Fruit fly (Drosophila melanogaster) whole organism, embryonic: Measurements from ENCODE around the gene CG13996.

Experiments used
- ATbp ChIP-seq: fragments of 200-800 bp; sonication (Bioruptor generic); optimal IDR thresholded peaks from 2 replicates; lab custom pipeline; 2017; ENCODE audit warnings: missing biosample characterization, mild to moderate bottlenecking, missing genetic modification characterization, missing genetic modification reagents
- BtbVII ChIP-seq: fragments of 200-800 bp; sonication (Bioruptor generic); optimal IDR thresholded peaks from 3 replicates; lab custom pipeline; 2017; ENCODE audit warnings: missing biosample characterization, mild to moderate bottlenecking, missing genetic modification characterization
- CG10147 ChIP-seq: fragments of 200-800 bp; sonication (Bioruptor generic); optimal IDR thresholded peaks from 2 replicates; lab custom pipeline; 2019; ENCODE audit warnings: missing biosample characterization, mild to moderate bottlenecking, missing genetic modification characterization, moderate library complexity
- CG10274 ChIP-seq: fragments of 200-800 bp; sonication (Bioruptor generic); optimal IDR thresholded peaks from 3 replicates; lab custom pipeline; 2017; ENCODE audit warnings: missing biosample characterization, mild to moderate bottlenecking, missing genetic modification characterization
- CG10979 ChIP-seq: fragments of 200-800 bp; sonication (Bioruptor generic); optimal IDR thresholded peaks from 2 replicates; lab custom pipeline; 2018; ENCODE audit warnings: missing biosample characterization, mild to moderate bottlenecking, missing genetic modification characterization, moderate library complexity
- CG11247 ChIP-seq: fragments of 200-800 bp; sonication (Bioruptor generic); IDR thresholded peaks from 2 replicates; pipeline ENCODE4 v1.3.6; 2022; ENCODE audit warnings: missing biosample characterization, missing genetic modification characterization
- CG1233 ChIP-seq: fragments of 200-800 bp; sonication (Bioruptor generic); optimal IDR thresholded peaks from 4 replicates; lab custom pipeline; 2018; ENCODE audit warnings: missing biosample characterization, mild to moderate bottlenecking, missing genetic modification characterization
- CG12659 ChIP-seq: fragments of 200-800 bp; sonication (Bioruptor generic); optimal IDR thresholded peaks from 3 replicates; lab custom pipeline; 2017; ENCODE audit warnings: mild to moderate bottlenecking, missing biosample characterization, missing genetic modification reagents, missing genetic modification characterization
- CG12744 ChIP-seq: fragments of 200-800 bp; sonication (Bioruptor generic); optimal IDR thresholded peaks from 2 replicates; lab custom pipeline; 2016; ENCODE audit warnings: missing biosample characterization, missing genetic modification characterization
- CG13775 ChIP-seq: fragments of 200-800 bp; sonication (Bioruptor generic); optimal IDR thresholded peaks from 3 replicates; lab custom pipeline; 2017; ENCODE audit warnings: missing biosample characterization, mild to moderate bottlenecking, missing genetic modification characterization
- CG14710 ChIP-seq: fragments of 200-800 bp; sonication (Bioruptor generic); optimal IDR thresholded peaks from 3 replicates; lab custom pipeline; 2019; ENCODE audit warnings: missing biosample characterization, mild to moderate bottlenecking, missing genetic modification characterization, moderate library complexity
- CG1529 ChIP-seq: fragments of 200-800 bp; sonication (Bioruptor generic); optimal IDR thresholded peaks from 3 replicates; lab custom pipeline; 2018; ENCODE audit warnings: missing biosample characterization, missing genetic modification characterization
- CG16813 ChIP-seq: fragments of 200-800 bp; sonication (Bioruptor generic); IDR thresholded peaks from 3 replicates; pipeline ENCODE4 v1.3.6; 2022; ENCODE audit warnings: missing biosample characterization, missing genetic modification characterization; ENCODE audit not compliant: partially characterized antibody
- CG17186 ChIP-seq: fragments of 200-800 bp; sonication (Bioruptor generic); optimal IDR thresholded peaks from 3 replicates; lab custom pipeline; 2017; ENCODE audit warnings: missing biosample characterization, missing genetic modification reagents, missing genetic modification characterization
- CG2712 ChIP-seq: fragments of 200-800 bp; optimal IDR thresholded peaks from 3 replicates; lab custom pipeline; 2019; ENCODE audit warnings: missing biosample characterization, mild to moderate bottlenecking, missing genetic modification characterization, moderate library complexity
- CG2875 ChIP-seq: fragments of 200-800 bp; sonication (Bioruptor generic); optimal IDR thresholded peaks from 2 replicates; lab custom pipeline; 2017; ENCODE audit warnings: missing biosample characterization, mild to moderate bottlenecking, missing genetic modification characterization, missing genetic modification reagents
- CG32772 ChIP-seq: fragments of 200-800 bp; sonication (Bioruptor generic); IDR thresholded peaks from 2 replicates; pipeline ENCODE4 v1.3.6; 2022; ENCODE audit warnings: missing biosample characterization, missing genetic modification characterization
- CG33213 ChIP-seq: fragments of 200-800 bp; sonication (Bioruptor generic); optimal IDR thresholded peaks from 3 replicates; lab custom pipeline; 2016; ENCODE audit warnings: missing biosample characterization, missing genetic modification characterization
- CG6654 ChIP-seq: fragments of 200-800 bp; sonication (Bioruptor generic); optimal IDR thresholded peaks from 2 replicates; lab custom pipeline; 2017; ENCODE audit warnings: missing biosample characterization, mild to moderate bottlenecking, missing genetic modification characterization
- CG6791 ChIP-seq: fragments of 200-800 bp; sonication (Bioruptor generic); IDR thresholded peaks from 3 replicates; pipeline ENCODE4 v1.3.6; 2022; ENCODE audit warnings: missing biosample characterization, missing genetic modification characterization; ENCODE audit not compliant: partially characterized antibody
- CG6813 ChIP-seq: fragments of 200-800 bp; sonication (Bioruptor generic); optimal IDR thresholded peaks from 2 replicates; lab custom pipeline; 2017; ENCODE audit warnings: missing biosample characterization, missing genetic modification characterization, mild to moderate bottlenecking, moderate library complexity, missing genetic modification reagents
- CG7928 ChIP-seq: fragments of 200-800 bp; sonication (Bioruptor generic); optimal IDR thresholded peaks from 2 replicates; lab custom pipeline; 2017; ENCODE audit warnings: missing biosample characterization, mild to moderate bottlenecking, missing genetic modification characterization
- CTCF ChIP-seq: fragments of 200-800 bp; sonication (Bioruptor generic); optimal IDR thresholded peaks from 2 replicates; lab custom pipeline; 2017; ENCODE audit warnings: missing biosample characterization, mild to moderate bottlenecking, missing genetic modification characterization, moderate library complexity
- D ChIP-seq, 2 experiments: fragments of 200-800 bp in 1 of 2; fragments of >200 bp in 1 of 2; sonication (Bioruptor generic) in 1 of 2; optimal IDR thresholded peaks; 2 replicates in 1 of 2; 3 replicates in 1 of 2; lab custom pipeline; 2017; ENCODE audit warnings: mild to moderate bottlenecking in 1 of 2, missing biosample characterization in 1 of 2, missing genetic modification characterization in 1 of 2, missing genetic modification reagents in 1 of 2
- Dll ChIP-seq: fragments of 200-800 bp; sonication (Bioruptor generic); IDR thresholded peaks from 4 replicates; pipeline ENCODE4 v1.3.6; 2022; ENCODE audit warnings: missing biosample characterization, missing genetic modification characterization; ENCODE audit not compliant: partially characterized antibody
- Fer2 ChIP-seq: fragments of 200-800 bp; sonication (Bioruptor generic); optimal IDR thresholded peaks from 2 replicates; lab custom pipeline; 2018; ENCODE audit warnings: missing biosample characterization, mild to moderate bottlenecking, missing genetic modification characterization, moderate library complexity
- HLHmδ ChIP-seq: fragments of 200-800 bp; sonication (Bioruptor generic); optimal IDR thresholded peaks from 2 replicates; lab custom pipeline; 2018; ENCODE audit warnings: missing biosample characterization, mild to moderate bottlenecking, missing genetic modification characterization, moderate library complexity
- Pdp1 ChIP-seq, 2 experiments: fragments of 200-800 bp; sonication (Bioruptor generic); optimal IDR thresholded peaks; 3 replicates each; lab custom pipeline; 2016; ENCODE audit warnings: missing biosample characterization in 2 of 2, missing genetic modification characterization in 2 of 2, mild to moderate bottlenecking in 1 of 2, moderate library complexity in 1 of 2
- Six4 ChIP-seq: fragments of 200-800 bp; sonication (Bioruptor generic); optimal IDR thresholded peaks from 2 replicates; lab custom pipeline; 2016; ENCODE audit warnings: missing biosample characterization, missing genetic modification characterization
- Sox102F ChIP-seq: fragments of 200-800 bp; sonication (Bioruptor generic); optimal IDR thresholded peaks from 2 replicates; lab custom pipeline; 2018; ENCODE audit warnings: missing biosample characterization, mild to moderate bottlenecking, missing genetic modification characterization, moderate library complexity
- Sry-δ ChIP-seq: fragments of 200-800 bp; sonication (Bioruptor generic); optimal IDR thresholded peaks from 2 replicates; lab custom pipeline; 2016; ENCODE audit warnings: missing biosample characterization, missing genetic modification characterization
- Ssrp ChIP-seq: fragments of 200-800 bp; sonication (Bioruptor generic); optimal IDR thresholded peaks from 2 replicates; lab custom pipeline; 2018; ENCODE audit warnings: missing biosample characterization, mild to moderate bottlenecking, missing genetic modification characterization, moderate library complexity
- Trl ChIP-seq, 3 experiments: fragments of >200 bp in 2 of 3; fragments of 200-800 bp in 1 of 3; sonication (Bioruptor generic) in 1 of 3; optimal IDR thresholded peaks; 2 replicates in 1 of 3; 3 replicates in 2 of 3; lab custom pipeline; 2016 to 2017; ENCODE audit warnings: missing biosample characterization in 1 of 3, missing genetic modification characterization in 1 of 3
- YL-1 ChIP-seq: fragments of 200-800 bp; sonication (Bioruptor generic); optimal IDR thresholded peaks from 3 replicates; lab custom pipeline; 2017; ENCODE audit warnings: missing biosample characterization, mild to moderate bottlenecking, missing genetic modification characterization
- amos ChIP-seq: fragments of 200-800 bp; sonication (Bioruptor generic); IDR thresholded peaks from 2 replicates; pipeline ENCODE4 v1.3.6; 2022; ENCODE audit warnings: missing biosample characterization, missing genetic modification characterization; ENCODE audit not compliant: partially characterized antibody
- bbx ChIP-seq: fragments of 200-800 bp; sonication (Bioruptor generic); IDR thresholded peaks from 2 replicates; pipeline ENCODE4 v1.3.6; 2022; ENCODE audit warnings: missing biosample characterization, missing genetic modification characterization; ENCODE audit not compliant: partially characterized antibody
- cad ChIP-seq: fragments of >200 bp; optimal IDR thresholded peaks from 2 replicates; lab custom pipeline; 2017; ENCODE audit warnings: missing biosample characterization, missing genetic modification characterization
- caup ChIP-seq: fragments of 200-800 bp; sonication (Bioruptor generic); optimal IDR thresholded peaks from 3 replicates; lab custom pipeline; 2017; ENCODE audit warnings: missing biosample characterization, mild to moderate bottlenecking, missing genetic modification characterization, moderate library complexity; ENCODE audit not compliant: severe bottlenecking
- chif ChIP-seq, 2 experiments: fragments of 200-800 bp; sonication (Bioruptor generic); optimal IDR thresholded peaks; 3 replicates each; lab custom pipeline; 2016; ENCODE audit warnings: missing biosample characterization in 2 of 2, missing genetic modification characterization in 2 of 2
- dimm ChIP-seq: fragments of 200-800 bp; sonication (Bioruptor generic); IDR thresholded peaks from 2 replicates; pipeline ENCODE4 v1.3.6; 2022; ENCODE audit warnings: missing biosample characterization, missing genetic modification characterization
- kni ChIP-seq: fragments of 200-800 bp; sonication (Bioruptor generic); optimal IDR thresholded peaks from 3 replicates; lab custom pipeline; 2017; ENCODE audit warnings: mild to moderate bottlenecking, missing biosample characterization, missing genetic modification reagents, missing genetic modification characterization
- odd ChIP-seq: fragments of 200-800 bp; sonication (Bioruptor generic); optimal IDR thresholded peaks from 2 replicates; lab custom pipeline; 2017; ENCODE audit warnings: missing biosample characterization, mild to moderate bottlenecking, missing genetic modification characterization
- pfk ChIP-seq: fragments of 200-800 bp; sonication (Bioruptor generic); optimal IDR thresholded peaks from 2 replicates; lab custom pipeline; 2018; ENCODE audit warnings: missing biosample characterization, mild to moderate bottlenecking, missing genetic modification characterization, moderate library complexity
- slbo ChIP-seq: fragments of 200-800 bp; sonication (Bioruptor generic); IDR thresholded peaks from 2 replicates; pipeline ENCODE4 v1.3.6; 2022; ENCODE audit warnings: missing biosample characterization, missing genetic modification characterization
- so ChIP-seq: fragments of 200-800 bp; sonication (Bioruptor generic); IDR thresholded peaks from 3 replicates; pipeline ENCODE4 v1.3.6; 2022; ENCODE audit warnings: missing biosample characterization, missing genetic modification characterization
- sob ChIP-seq: fragments of 200-800 bp; sonication (Bioruptor generic); IDR thresholded peaks from 2 replicates; pipeline ENCODE4 v1.3.6; 2022; ENCODE audit warnings: missing biosample characterization, missing genetic modification characterization
- tin ChIP-seq: fragments of 200-800 bp; sonication (Bioruptor generic); optimal IDR thresholded peaks from 3 replicates; lab custom pipeline; 2016; ENCODE audit warnings: missing biosample characterization, missing genetic modification characterization

CG13996 gene

DNA sequence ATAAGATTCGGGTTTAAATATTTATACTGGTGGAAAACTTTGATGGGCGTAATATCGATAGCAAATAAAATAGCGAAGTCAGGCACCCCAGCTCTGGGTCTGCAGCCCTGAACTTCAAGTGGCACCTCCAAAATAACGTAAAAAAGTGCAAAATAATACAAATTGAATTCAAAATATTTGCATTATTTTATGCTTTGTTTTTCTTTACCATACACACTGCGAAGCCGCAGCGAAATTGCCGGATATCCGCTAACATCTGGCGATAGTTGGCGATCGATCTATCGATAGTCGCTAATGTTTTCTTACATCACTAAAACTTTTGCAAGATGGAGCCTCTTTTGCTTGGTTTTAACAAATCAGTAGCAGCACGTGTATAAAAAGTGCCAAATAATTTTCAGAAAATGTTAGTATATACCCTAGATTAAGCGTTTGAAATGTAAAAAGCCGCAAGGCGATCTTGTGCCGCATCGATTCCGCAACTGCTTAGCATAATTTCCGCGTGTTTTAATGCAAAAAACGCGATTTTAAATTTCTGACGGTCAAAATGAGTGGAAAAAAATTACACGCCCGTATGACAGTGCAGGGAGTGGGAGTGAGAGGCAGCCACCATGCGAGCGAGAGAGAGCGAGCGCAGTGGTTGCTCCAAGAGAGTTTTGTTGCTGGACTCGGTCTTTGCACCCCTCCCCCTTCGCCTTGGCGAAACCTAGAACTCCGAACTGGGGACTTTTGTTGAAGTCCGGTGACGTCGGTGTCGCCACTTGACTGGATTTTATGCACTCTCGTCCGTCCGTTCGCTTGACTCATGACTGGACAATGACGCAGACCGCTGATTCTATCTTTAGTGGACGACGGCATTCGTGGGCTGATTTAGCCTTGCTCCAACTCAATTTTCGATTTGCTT lies 39.0 kb upstream of the CG13996 start, which contains the start of gene eIF4A (continued):
- TF ChIP-seq cad (GFP tag; lab: Kevin White, UChicago) (no peak), CG12744 (GFP tag; lab: Kevin White, UChicago) (no peak), CG13775 (GFP tag; lab: Kevin White, UChicago) (peak; percentile 48), Pdp1 (GFP tag; optimal IDR thresholded peaks at IDR 0.05; lab: Kevin White, UChicago) (peak in 1 of 2 experiments; percentile 40), CG10147 (GFP tag; lab: Kevin White, UChicago) (peak; percentile 15), chif (GFP tag; optimal IDR thresholded peaks at IDR 0.05; lab: Kevin White, UChicago) (peak in 1 of 2 experiments; percentile 29), CG6813 (GFP tag; lab: Kevin White, UChicago) (peak; percentile 47), CG6654 (GFP tag; lab: Kevin White, UChicago) (no peak), kni (GFP tag; lab: Kevin White, UChicago) (no peak), Ssrp (tag; lab: Kevin White, UChicago) (peak; percentile 12), Six4 (GFP tag; lab: Kevin White, UChicago) (no peak), Sox102F (GFP tag; lab: Kevin White, UChicago) (no peak), CG32772 (GFP tag; lab: Robert Waterston, UW) (no peak), CG33213 (GFP tag; lab: Kevin White, UChicago) (peak; percentile 53), CG2712 (tag; lab: Kevin White, UChicago) (peak; percentile 55), CG7928 (GFP tag; lab: Kevin White, UChicago) (peak; percentile 96), tin (GFP tag; lab: Kevin White, UChicago) (no peak), CG17186 (GFP tag; lab: Kevin White, UChicago) (peak; percentile 64), CG12659 (GFP tag; lab: Kevin White, UChicago) (peak; percentile 54), odd (GFP tag; lab: Kevin White, UChicago) (peak; percentile 52), bbx (GFP tag; lab: Robert Waterston, UW) (no peak), D (optimal IDR thresholded peaks at IDR 0.05; lab: Kevin White, UChicago) (no peak), D (GFP tag; optimal IDR thresholded peaks at IDR 0.05; lab: Kevin White, UChicago) (no peak), Fer2 (tag; lab: Kevin White, UChicago) (peak; percentile 9), HLHmδ (GFP tag; lab: Kevin White, UChicago) (peak; percentile 6), amos (GFP tag; lab: Robert Waterston, UW) (no peak), CG10979 (tag; lab: Kevin White, UChicago) (peak; percentile 1), CG16813 (no peak), CG1529 (GFP tag; lab: Kevin White, UChicago) (peak; percentile 0), CTCF (GFP tag; lab: Kevin White, UChicago) (no peak), YL-1 (GFP tag; lab: Kevin White, UChicago) (peak; percentile 24), Trl (optimal IDR thresholded peaks at IDR 0.05; lab: Kevin White, UChicago) (peak; percentile 84 to 90), Trl (GFP tag; optimal IDR thresholded peaks at IDR 0.05; lab: Kevin White, UChicago) (no peak), slbo (GFP tag; lab: Robert Waterston, UW) (no peak), pfk (no peak), Dll (GFP tag; lab: Robert Waterston, UW) (no peak), sob (GFP tag; lab: Robert Waterston, UW) (no peak), CG1233 (GFP tag; lab: Kevin White, UChicago) (peak; percentile 44), ATbp (GFP tag; lab: Kevin White, UChicago) (peak; percentile 4), so (no peak), CG11247 (no peak), CG14710 (tag; lab: Kevin White, UChicago) (peak; percentile 73), CG10274 (GFP tag; lab: Kevin White, UChicago) (no peak), Sry-δ (GFP tag; lab: Kevin White, UChicago) (peak; percentile 95), caup (GFP tag; lab: Kevin White, UChicago) (peak; percentile 67), CG6791 (no peak), BtbVII (GFP tag; lab: Kevin White, UChicago) (peak; percentile 16), CG2875 (GFP tag; lab: Kevin White, UChicago) (peak; percentile 32), dimm (GFP tag; lab: Robert Waterston, UW) (no peak)
